Fruit fly (Drosophila melanogaster) whole organism, embryonic: ENCODE results near the gene Chro.

Experiments used
- ATbp ChIP-seq: fragments of 200-800 bp; sonication (Bioruptor generic); optimal IDR thresholded peaks from 2 replicates; lab custom pipeline; 2017; ENCODE audit warnings: missing biosample characterization, mild to moderate bottlenecking, missing genetic modification characterization, missing genetic modification reagents
- Abd-B ChIP-seq: fragments of 200-800 bp; sonication (Bioruptor generic); optimal IDR thresholded peaks from 2 replicates; lab custom pipeline; 2018; ENCODE audit warnings: missing biosample characterization, mild to moderate bottlenecking, missing genetic modification characterization, moderate library complexity
- B-H1 ChIP-seq: fragments of 200-800 bp; sonication (Bioruptor generic); IDR thresholded peaks from 3 replicates; pipeline ENCODE4 v1.3.6; 2022; ENCODE audit warnings: missing biosample characterization, missing genetic modification characterization
- B-H2 ChIP-seq: fragments of 200-800 bp; sonication (Bioruptor generic); optimal IDR thresholded peaks from 2 replicates; lab custom pipeline; 2018; ENCODE audit warnings: missing biosample characterization, mild to moderate bottlenecking, missing genetic modification characterization
- CG10321 ChIP-seq: fragments of 200-800 bp; sonication (Bioruptor generic); IDR thresholded peaks from 2 replicates; pipeline ENCODE4 v1.3.6; 2022; ENCODE audit warnings: missing biosample characterization, missing genetic modification characterization
- CG12744 ChIP-seq: fragments of 200-800 bp; sonication (Bioruptor generic); optimal IDR thresholded peaks from 2 replicates; lab custom pipeline; 2016; ENCODE audit warnings: missing biosample characterization, missing genetic modification characterization
- CG14441 ChIP-seq: fragments of 200-800 bp; sonication (Bioruptor generic); IDR thresholded peaks from 2 replicates; pipeline ENCODE4 v1.3.6; 2022; ENCODE audit warnings: missing biosample characterization, missing genetic modification characterization
- CG15073 ChIP-seq: fragments of 200-800 bp; sonication (Bioruptor generic); optimal IDR thresholded peaks from 2 replicates; lab custom pipeline; 2016; ENCODE audit warnings: missing biosample characterization, missing genetic modification characterization
- CG1602 ChIP-seq: fragments of 200-800 bp; sonication (Bioruptor generic); optimal IDR thresholded peaks from 3 replicates; lab custom pipeline; 2016; ENCODE audit warnings: missing biosample characterization, missing genetic modification characterization
- CG16863 ChIP-seq: fragments of 200-800 bp; sonication (Bioruptor generic); optimal IDR thresholded peaks from 3 replicates; lab custom pipeline; 2016; ENCODE audit warnings: missing biosample characterization, missing genetic modification characterization
- CG17829 ChIP-seq: fragments of 200-800 bp; optimal IDR thresholded peaks from 2 replicates; lab custom pipeline; 2019; ENCODE audit warnings: missing biosample characterization, mild to moderate bottlenecking, missing genetic modification characterization, moderate library complexity
- CG1792 ChIP-seq: fragments of 200-800 bp; sonication (Bioruptor generic); optimal IDR thresholded peaks from 2 replicates; lab custom pipeline; 2016; ENCODE audit warnings: missing biosample characterization, missing genetic modification characterization
- CG2199 ChIP-seq: fragments of 200-800 bp; sonication (Bioruptor generic); IDR thresholded peaks from 3 replicates; pipeline ENCODE4 v1.3.6; 2022; ENCODE audit warnings: missing biosample characterization, missing genetic modification characterization
- CG2889 ChIP-seq: fragments of 200-800 bp; sonication (Bioruptor generic); IDR thresholded peaks from 3 replicates; pipeline ENCODE4 v1.3.6; 2022; ENCODE audit warnings: missing biosample characterization, missing genetic modification characterization
- CG3726 ChIP-seq: fragments of 200-800 bp; sonication (Bioruptor generic); IDR thresholded peaks from 3 replicates; pipeline ENCODE4, ENCODE4 v1.3.6; 2022; ENCODE audit warnings: missing biosample characterization, missing genetic modification characterization
- CG4282 ChIP-seq: fragments of 200-800 bp; sonication (Bioruptor generic); optimal IDR thresholded peaks from 2 replicates; lab custom pipeline; 2016; ENCODE audit warnings: missing biosample characterization, missing genetic modification characterization
- CG4328 ChIP-seq: fragments of 200-800 bp; sonication (Bioruptor generic); optimal IDR thresholded peaks from 3 replicates; lab custom pipeline; 2017; ENCODE audit warnings: missing biosample characterization, missing genetic modification reagents, missing genetic modification characterization
- CG4424 ChIP-seq: fragments of 200-800 bp; sonication (Bioruptor generic); optimal IDR thresholded peaks from 3 replicates; lab custom pipeline; 2016; ENCODE audit warnings: missing biosample characterization, missing genetic modification characterization
- CG7963 ChIP-seq: fragments of 200-800 bp; sonication (Bioruptor generic); IDR thresholded peaks from 3 replicates; pipeline ENCODE4 v1.3.6; 2022; ENCODE audit warnings: missing biosample characterization, missing genetic modification characterization; ENCODE audit not compliant: partially characterized antibody
- CG8359 ChIP-seq: fragments of 200-800 bp; sonication (Bioruptor generic); optimal IDR thresholded peaks from 2 replicates; lab custom pipeline; 2017; ENCODE audit warnings: missing biosample characterization, mild to moderate bottlenecking, missing genetic modification characterization, borderline replicate concordance
- CG9215 ChIP-seq: fragments of 200-800 bp; sonication (Bioruptor generic); IDR thresholded peaks from 2 replicates; pipeline ENCODE4 v1.3.6; 2022; ENCODE audit warnings: missing biosample characterization, missing genetic modification characterization
- CG9727 ChIP-seq: fragments of 200-800 bp; sonication (Bioruptor generic); optimal IDR thresholded peaks from 3 replicates; lab custom pipeline; 2017; ENCODE audit warnings: missing biosample characterization, mild to moderate bottlenecking, missing genetic modification characterization
- CG9876 ChIP-seq: fragments of 200-800 bp; sonication (Bioruptor generic); optimal IDR thresholded peaks from 2 replicates; lab custom pipeline; 2016; ENCODE audit warnings: missing biosample characterization, missing genetic modification characterization
- E2f1 ChIP-seq: fragments of 200-800 bp; sonication (Bioruptor generic); IDR thresholded peaks from 2 replicates; pipeline ENCODE4 v1.3.6; 2022; ENCODE audit warnings: missing biosample characterization, missing genetic modification characterization
- H15 ChIP-seq: fragments of 200-800 bp; sonication (Bioruptor generic); IDR thresholded peaks from 3 replicates; pipeline ENCODE4 v1.3.6; 2022; ENCODE audit warnings: missing biosample characterization, missing genetic modification characterization
- Hand ChIP-seq: fragments of 200-800 bp; sonication (Bioruptor generic); optimal IDR thresholded peaks from 2 replicates; lab custom pipeline; 2017; ENCODE audit warnings: mild to moderate bottlenecking, missing biosample characterization, missing genetic modification reagents, missing genetic modification characterization
- Hmr ChIP-seq: fragments of 200-800 bp; sonication (Bioruptor generic); optimal IDR thresholded peaks from 3 replicates; lab custom pipeline; 2017; ENCODE audit warnings: mild to moderate bottlenecking, missing biosample characterization, missing genetic modification reagents, missing genetic modification characterization
- MBD-R2 ChIP-seq: fragments of 200-800 bp; sonication (Bioruptor generic); IDR thresholded peaks from 2 replicates; pipeline ENCODE4 v1.3.6; 2022; ENCODE audit warnings: missing biosample characterization, missing genetic modification characterization
- Meics ChIP-seq: fragments of 200-800 bp; sonication (Bioruptor generic); optimal IDR thresholded peaks from 2 replicates; lab custom pipeline; 2017; ENCODE audit warnings: missing biosample characterization, mild to moderate bottlenecking, missing genetic modification characterization
- NFAT ChIP-seq: fragments of 200-800 bp; sonication (Bioruptor generic); IDR thresholded peaks from 2 replicates; pipeline ENCODE4 v1.3.6; 2022; ENCODE audit warnings: missing biosample characterization, missing genetic modification characterization
- Scr ChIP-seq: fragments of 200-800 bp; sonication (Bioruptor generic); IDR thresholded peaks from 2 replicates; pipeline ENCODE4 v1.3.6; 2022; ENCODE audit warnings: missing biosample characterization, missing genetic modification characterization; ENCODE audit not compliant: partially characterized antibody
- Six4 ChIP-seq: fragments of 200-800 bp; sonication (Bioruptor generic); optimal IDR thresholded peaks from 2 replicates; lab custom pipeline; 2016; ENCODE audit warnings: missing biosample characterization, missing genetic modification characterization
- Sox100B ChIP-seq: fragments of 200-800 bp; sonication (Bioruptor generic); optimal IDR thresholded peaks from 3 replicates; lab custom pipeline; 2018; ENCODE audit warnings: missing biosample characterization, mild to moderate bottlenecking, missing genetic modification characterization
- Spps ChIP-seq: fragments of 200-800 bp; sonication (Bioruptor generic); optimal IDR thresholded peaks from 2 replicates; lab custom pipeline; 2018; ENCODE audit warnings: missing biosample characterization, mild to moderate bottlenecking, missing genetic modification characterization
- Vsx1 ChIP-seq: fragments of 200-800 bp; sonication (Bioruptor generic); optimal IDR thresholded peaks from 2 replicates; lab custom pipeline; 2017; ENCODE audit warnings: missing biosample characterization, mild to moderate bottlenecking, missing genetic modification characterization, missing genetic modification reagents
- aop ChIP-seq: fragments of 200-800 bp; sonication (Bioruptor generic); IDR thresholded peaks from 2 replicates; pipeline ENCODE4 v1.3.6; 2022; ENCODE audit warnings: missing biosample characterization, missing genetic modification characterization
- ci ChIP-seq: fragments of 200-800 bp; sonication (Bioruptor generic); IDR thresholded peaks from 3 replicates; pipeline ENCODE4 v1.3.6; 2022; ENCODE audit warnings: missing biosample characterization, missing genetic modification characterization
- croc ChIP-seq: fragments of 200-800 bp; sonication (Bioruptor generic); conservative IDR thresholded peaks from 3 replicates; pipeline ENCODE4 v1.3.6; 2022; ENCODE audit warnings: missing biosample characterization, missing genetic modification characterization
- fd64A ChIP-seq: fragments of 200-800 bp; sonication (Bioruptor generic); optimal IDR thresholded peaks from 3 replicates; lab custom pipeline; 2018; ENCODE audit warnings: missing biosample characterization, mild to moderate bottlenecking, missing genetic modification characterization
- gsb ChIP-seq: fragments of 200-800 bp; sonication (Bioruptor generic); IDR thresholded peaks from 2 replicates; pipeline ENCODE4 v1.3.6; 2022; ENCODE audit warnings: missing biosample characterization, missing genetic modification characterization
- luna ChIP-seq: fragments of 200-800 bp; sonication (Bioruptor generic); optimal IDR thresholded peaks from 2 replicates; lab custom pipeline; 2016; ENCODE audit warnings: missing biosample characterization, missing genetic modification characterization
- maf-S ChIP-seq: fragments of 200-800 bp; sonication (Bioruptor generic); optimal IDR thresholded peaks from 2 replicates; lab custom pipeline; 2016; ENCODE audit warnings: missing biosample characterization, missing genetic modification characterization
- oc ChIP-seq: fragments of 200-800 bp; sonication (Bioruptor generic); optimal IDR thresholded peaks from 2 replicates; lab custom pipeline; 2018; ENCODE audit warnings: missing biosample characterization, mild to moderate bottlenecking, missing genetic modification characterization, moderate library complexity
- otp ChIP-seq: fragments of 200-800 bp; sonication (Bioruptor generic); IDR thresholded peaks from 3 replicates; pipeline ENCODE4, ENCODE4 v1.3.6; 2022; ENCODE audit warnings: missing biosample characterization, missing genetic modification characterization
- peb ChIP-seq: fragments of 200-800 bp; sonication (Bioruptor generic); IDR thresholded peaks from 2 replicates; pipeline ENCODE4 v1.3.6; 2022; ENCODE audit warnings: missing biosample characterization, missing genetic modification characterization
- sc ChIP-seq, 3 experiments: fragments of >200 bp in 2 of 3; fragments of 200-800 bp in 1 of 3; sonication (Bioruptor generic) in 1 of 3; optimal IDR thresholded peaks; 2 replicates in 2 of 3; 3 replicates in 1 of 3; lab custom pipeline; 2017; ENCODE audit warnings: mild to moderate bottlenecking in 1 of 3, missing biosample characterization in 1 of 3, missing genetic modification characterization in 1 of 3, missing genetic modification reagents in 1 of 3
- sens-2 ChIP-seq: fragments of 200-800 bp; sonication (Bioruptor generic); IDR thresholded peaks from 2 replicates; pipeline ENCODE4 v1.3.6; 2022; ENCODE audit warnings: missing biosample characterization, missing genetic modification characterization
- tio ChIP-seq: fragments of 200-800 bp; sonication (Bioruptor generic); optimal IDR thresholded peaks from 2 replicates; lab custom pipeline; 2017; ENCODE audit warnings: missing biosample characterization, missing genetic modification characterization, inconsistent platforms
- tx ChIP-seq: fragments of 200-800 bp; sonication (Bioruptor generic); optimal IDR thresholded peaks from 2 replicates; lab custom pipeline; 2016; ENCODE audit warnings: missing biosample characterization, missing genetic modification characterization
- wor ChIP-seq: fragments of 200-800 bp; sonication (Bioruptor generic); IDR thresholded peaks from 2 replicates; pipeline ENCODE4 v1.3.6; 2022; ENCODE audit warnings: missing biosample characterization, missing genetic modification characterization

The Chro gene

dm6 chr3L:22878723-22879343 lies at the start of gene Chro, which contains the start of gene Ssl1 (continued):
- peak; percentile 100 for TF ChIP-seq CG9876 (GFP tag; lab: Kevin White, UChicago)
- peak; percentile 100 for TF ChIP-seq CG16863
- TF ChIP-seq CG10321, result peak; percentile 90
- TF ChIP-seq CG17829, result peak; percentile 100
- peak; percentile 100 for TF ChIP-seq CG4282
- peak; percentile 100 for TF ChIP-seq peb (GFP tag; lab: Robert Waterston, UW)
- TF ChIP-seq croc (GFP tag; lab: Robert Waterston, UW), result peak; percentile 100
- TF ChIP-seq CG14441 (GFP tag; lab: Robert Waterston, UW), result peak; percentile 100
- peak; percentile 99 for TF ChIP-seq luna
- peak; percentile 100 for TF ChIP-seq sens-2 (GFP tag; lab: Robert Waterston, UW)
- peak; percentile 97 for TF ChIP-seq CG8359 (GFP tag; lab: Kevin White, UChicago)
- peak; percentile 100 for TF ChIP-seq wor (GFP tag; lab: Robert Waterston, UW)
- peak; percentile 100 for TF ChIP-seq tx (GFP tag; lab: Kevin White, UChicago)
- TF ChIP-seq CG2889 (GFP tag; lab: Robert Waterston, UW), result peak; percentile 100
- peak; percentile 100 for TF ChIP-seq CG1602 (GFP tag; lab: Kevin White, UChicago)
- no peak; the same call in none of the 2 replicates for TF ChIP-seq Scr (GFP tag; lab: Robert Waterston, UW)
- TF ChIP-seq ATbp, result peak; percentile 100
- peak; percentile 100 for TF ChIP-seq CG4424
- TF ChIP-seq NFAT (GFP tag; lab: Robert Waterston, UW), result peak; percentile 99
- peak; percentile 100 for TF ChIP-seq Six4 (GFP tag; lab: Kevin White, UChicago)
- TF ChIP-seq E2f1 (GFP tag; lab: Robert Waterston, UW), result peak; percentile 100
- TF ChIP-seq B-H1 (GFP tag; lab: Robert Waterston, UW), result peak; percentile 100
- peak; percentile 100 for TF ChIP-seq otp (GFP tag; lab: Robert Waterston, UW)
- peak; percentile 95 for TF ChIP-seq CG15073 (GFP tag; lab: Kevin White, UChicago)
- peak; percentile 100 for TF ChIP-seq CG3726 (GFP tag; lab: Robert Waterston, UW)
- no peak for TF ChIP-seq CG7963 (GFP tag; lab: Robert Waterston, UW)
- peak; percentile 99 for TF ChIP-seq fd64A (GFP tag; lab: Kevin White, UChicago)
- TF ChIP-seq gsb (GFP tag; lab: Robert Waterston, UW), result peak; percentile 99
- peak; percentile 100 for TF ChIP-seq Spps (tag; lab: Kevin White, UChicago)
- peak; percentile 100 for TF ChIP-seq H15 (GFP tag; lab: Robert Waterston, UW)
- peak; percentile 99 for TF ChIP-seq MBD-R2 (GFP tag; lab: Robert Waterston, UW)
- TF ChIP-seq Hand (GFP tag; lab: Kevin White, UChicago), result peak; percentile 99
- peak; percentile 100 for TF ChIP-seq tio (GFP tag; lab: Kevin White, UChicago)
- TF ChIP-seq Sox100B, result peak; percentile 100
- peak; percentile 100 for TF ChIP-seq oc (tag; lab: Kevin White, UChicago)
- peak; percentile 100 for TF ChIP-seq maf-S (GFP tag; lab: Kevin White, UChicago)
- peak; percentile 100 for TF ChIP-seq CG2199 (GFP tag; lab: Robert Waterston, UW)
- no peak for TF ChIP-seq sc (optimal IDR thresholded peaks at IDR 0.05; lab: Kevin White, UChicago)
- TF ChIP-seq sc (GFP tag; optimal IDR thresholded peaks at IDR 0.05; lab: Kevin White, UChicago), result peak; percentile 100
- peak; percentile 100 for TF ChIP-seq Abd-B (GFP tag; lab: Kevin White, UChicago)
- peak; percentile 100 for TF ChIP-seq CG12744
- TF ChIP-seq CG9215 (GFP tag; lab: Robert Waterston, UW), result peak; percentile 99
- peak; percentile 99 for TF ChIP-seq Vsx1
- peak; percentile 100 for TF ChIP-seq CG1792
- peak; percentile 100 for TF ChIP-seq ci (GFP tag; lab: Robert Waterston, UW)
- peak; percentile 98 for TF ChIP-seq CG4328 (GFP tag; lab: Kevin White, UChicago)
- peak; percentile 98 for TF ChIP-seq aop
- TF ChIP-seq Hmr, result peak; percentile 100
- peak; percentile 100 for TF ChIP-seq Meics (GFP tag; lab: Kevin White, UChicago)
- peak; percentile 100 for TF ChIP-seq CG9727
- peak; percentile 97 for TF ChIP-seq B-H2 (GFP tag; lab: Kevin White, UChicago)
